Fruit fly (Drosophila melanogaster) whole organism, embryonic: Measurements from ENCODE around the gene CG32298.

Experiments used
- Abd-B ChIP-seq: fragments of 200-800 bp; sonication (Bioruptor generic); optimal IDR thresholded peaks from 2 replicates; lab custom pipeline; 2018; ENCODE audit warnings: missing biosample characterization, mild to moderate bottlenecking, missing genetic modification characterization, moderate library complexity
- Asciz ChIP-seq: fragments of 200-800 bp; sonication (Bioruptor generic); optimal IDR thresholded peaks from 2 replicates; lab custom pipeline; 2017; ENCODE audit warnings: missing biosample characterization, mild to moderate bottlenecking, missing genetic modification characterization, missing genetic modification reagents
- Atf-2 ChIP-seq: fragments of 200-800 bp; sonication (Bioruptor generic); optimal IDR thresholded peaks from 2 replicates; lab custom pipeline; 2016; ENCODE audit warnings: missing biosample characterization, missing genetic modification characterization
- Atf6 ChIP-seq: fragments of 200-800 bp; sonication (Bioruptor generic); IDR thresholded peaks from 2 replicates; pipeline ENCODE4 v1.3.6; 2022; ENCODE audit warnings: missing biosample characterization, missing genetic modification characterization
- Awh ChIP-seq: fragments of 200-800 bp; sonication (Bioruptor generic); IDR thresholded peaks from 2 replicates; pipeline ENCODE4, ENCODE4 v1.3.6; 2022; ENCODE audit warnings: missing biosample characterization, missing genetic modification characterization
- CG10147 ChIP-seq: fragments of 200-800 bp; sonication (Bioruptor generic); optimal IDR thresholded peaks from 2 replicates; lab custom pipeline; 2019; ENCODE audit warnings: missing biosample characterization, mild to moderate bottlenecking, missing genetic modification characterization, moderate library complexity
- CG10274 ChIP-seq: fragments of 200-800 bp; sonication (Bioruptor generic); optimal IDR thresholded peaks from 3 replicates; lab custom pipeline; 2017; ENCODE audit warnings: missing biosample characterization, mild to moderate bottlenecking, missing genetic modification characterization
- CG14014 ChIP-seq: fragments of 200-800 bp; sonication (Bioruptor generic); IDR thresholded peaks from 2 replicates; pipeline ENCODE4 v1.3.6; 2022; ENCODE audit warnings: missing biosample characterization, missing genetic modification characterization
- CG14710 ChIP-seq: fragments of 200-800 bp; sonication (Bioruptor generic); optimal IDR thresholded peaks from 3 replicates; lab custom pipeline; 2019; ENCODE audit warnings: missing biosample characterization, mild to moderate bottlenecking, missing genetic modification characterization, moderate library complexity
- CG16815 ChIP-seq: fragments of 200-800 bp; sonication (Bioruptor generic); optimal IDR thresholded peaks from 3 replicates; lab custom pipeline; 2017; ENCODE audit warnings: missing biosample characterization, mild to moderate bottlenecking, missing genetic modification characterization
- CG17186 ChIP-seq: fragments of 200-800 bp; sonication (Bioruptor generic); optimal IDR thresholded peaks from 3 replicates; lab custom pipeline; 2017; ENCODE audit warnings: missing biosample characterization, missing genetic modification reagents, missing genetic modification characterization
- CG2202 ChIP-seq: fragments of 200-800 bp; sonication (Bioruptor generic); optimal IDR thresholded peaks from 2 replicates; lab custom pipeline; 2018; ENCODE audit warnings: missing biosample characterization, mild to moderate bottlenecking, missing genetic modification characterization
- CG4617 ChIP-seq: fragments of 200-800 bp; sonication (Bioruptor generic); optimal IDR thresholded peaks from 3 replicates; lab custom pipeline; 2016; ENCODE audit warnings: missing biosample characterization, missing genetic modification characterization, borderline replicate concordance
- CG4707 ChIP-seq: fragments of 200-800 bp; sonication (Bioruptor generic); optimal IDR thresholded peaks from 2 replicates; lab custom pipeline; 2018; ENCODE audit warnings: missing biosample characterization, mild to moderate bottlenecking, missing genetic modification characterization, moderate library complexity
- CG4730 ChIP-seq: fragments of 200-800 bp; sonication (Bioruptor generic); IDR thresholded peaks from 2 replicates; pipeline ENCODE4 v1.3.6; 2022; ENCODE audit warnings: missing biosample characterization, missing genetic modification characterization
- CG4820 ChIP-seq: fragments of 200-800 bp; sonication (Bioruptor generic); optimal IDR thresholded peaks from 3 replicates; lab custom pipeline; 2016; ENCODE audit warnings: missing biosample characterization, missing genetic modification characterization
- CG7745 ChIP-seq: fragments of 200-800 bp; sonication (Bioruptor generic); optimal IDR thresholded peaks from 2 replicates; lab custom pipeline; 2018; ENCODE audit warnings: missing biosample characterization, mild to moderate bottlenecking, missing genetic modification characterization, moderate library complexity
- CG9215 ChIP-seq: fragments of 200-800 bp; sonication (Bioruptor generic); IDR thresholded peaks from 2 replicates; pipeline ENCODE4 v1.3.6; 2022; ENCODE audit warnings: missing biosample characterization, missing genetic modification characterization
- Gsc ChIP-seq: fragments of 200-800 bp; sonication (Bioruptor generic); IDR thresholded peaks from 2 replicates; pipeline ENCODE4 v1.3.6; 2022; ENCODE audit warnings: missing biosample characterization, missing genetic modification characterization
- Lhr ChIP-seq: fragments of 200-800 bp; sonication (Bioruptor generic); optimal IDR thresholded peaks from 3 replicates; lab custom pipeline; 2017; ENCODE audit warnings: mild to moderate bottlenecking, missing biosample characterization, missing genetic modification reagents, missing genetic modification characterization
- Mrtf ChIP-seq: fragments of 200-800 bp; sonication (Bioruptor generic); IDR thresholded peaks from 3 replicates; pipeline ENCODE4 v1.3.6; 2022; ENCODE audit warnings: missing biosample characterization, missing genetic modification characterization
- Nf-YC ChIP-seq: fragments of 200-800 bp; optimal IDR thresholded peaks from 3 replicates; lab custom pipeline; 2019; ENCODE audit warnings: missing biosample characterization, mild to moderate bottlenecking, missing genetic modification characterization, moderate library complexity
- Six4 ChIP-seq: fragments of 200-800 bp; sonication (Bioruptor generic); optimal IDR thresholded peaks from 2 replicates; lab custom pipeline; 2016; ENCODE audit warnings: missing biosample characterization, missing genetic modification characterization
- Sry-δ ChIP-seq: fragments of 200-800 bp; sonication (Bioruptor generic); optimal IDR thresholded peaks from 2 replicates; lab custom pipeline; 2016; ENCODE audit warnings: missing biosample characterization, missing genetic modification characterization
- ap ChIP-seq: fragments of 200-800 bp; sonication (Bioruptor generic); IDR thresholded peaks from 2 replicates; pipeline ENCODE4 v1.3.6; 2022; ENCODE audit warnings: missing biosample characterization, missing genetic modification characterization
- bsh ChIP-seq, 2 experiments: fragments of 200-800 bp; sonication (Bioruptor generic); optimal IDR thresholded peaks; 2 replicates each; lab custom pipeline; 2017 to 2018; ENCODE audit warnings: mild to moderate bottlenecking in 2 of 2, missing biosample characterization in 2 of 2, missing genetic modification characterization in 2 of 2, moderate library complexity in 1 of 2
- danr ChIP-seq: fragments of 200-800 bp; sonication (Bioruptor generic); IDR thresholded peaks from 2 replicates; pipeline ENCODE4 v1.3.6; 2022; ENCODE audit warnings: missing biosample characterization, missing genetic modification characterization
- esg ChIP-seq: fragments of 200-800 bp; sonication (Bioruptor generic); conservative IDR thresholded peaks from 2 replicates; pipeline ENCODE4 v1.3.6; 2022; ENCODE audit warnings: missing biosample characterization, missing genetic modification characterization
- ewg ChIP-seq: fragments of 200-800 bp; sonication (Bioruptor generic); optimal IDR thresholded peaks from 3 replicates; lab custom pipeline; 2017; ENCODE audit warnings: mild to moderate bottlenecking, missing biosample characterization, missing genetic modification reagents, missing genetic modification characterization
- ken ChIP-seq: fragments of 200-800 bp; sonication (Bioruptor generic); IDR thresholded peaks from 3 replicates; pipeline ENCODE4 v1.3.6; 2022; ENCODE audit warnings: missing biosample characterization, missing genetic modification characterization
- lola ChIP-seq, 3 experiments: fragments of >200 bp in 2 of 3; fragments of 200-800 bp in 1 of 3; sonication (Bioruptor generic) in 1 of 3; optimal IDR thresholded peaks; 2 replicates each; lab custom pipeline; 2017 to 2019; ENCODE audit warnings: missing biosample characterization in 3 of 3, missing genetic modification characterization in 3 of 3, mild to moderate bottlenecking in 1 of 3, moderate library complexity in 1 of 3
- pnt ChIP-seq: fragments of 200-800 bp; sonication (Bioruptor generic); optimal IDR thresholded peaks from 3 replicates; lab custom pipeline; 2016; ENCODE audit warnings: missing biosample characterization, missing genetic modification characterization
- row ChIP-seq: fragments of 200-800 bp; sonication (Bioruptor generic); IDR thresholded peaks from 3 replicates; pipeline ENCODE4 v1.3.6; 2022; ENCODE audit warnings: missing biosample characterization, missing genetic modification characterization
- shn ChIP-seq: fragments of 200-800 bp; sonication (Bioruptor generic); optimal IDR thresholded peaks from 3 replicates; lab custom pipeline; 2016; ENCODE audit warnings: missing biosample characterization, missing genetic modification characterization
- slp2 ChIP-seq: fragments of 200-800 bp; sonication (Bioruptor generic); optimal IDR thresholded peaks from 2 replicates; lab custom pipeline; 2016; ENCODE audit warnings: missing biosample characterization, missing genetic modification characterization
- stwl ChIP-seq: fragments of 200-800 bp; sonication (Bioruptor generic); optimal IDR thresholded peaks from 3 replicates; lab custom pipeline; 2018; ENCODE audit warnings: missing biosample characterization, mild to moderate bottlenecking, missing genetic modification characterization, moderate library complexity
- zfh2 ChIP-seq: fragments of 200-800 bp; sonication (Bioruptor generic); optimal IDR thresholded peaks from 2 replicates; lab custom pipeline; 2016; ENCODE audit warnings: missing biosample characterization, missing genetic modification characterization

The CG32298 gene

DNA sequence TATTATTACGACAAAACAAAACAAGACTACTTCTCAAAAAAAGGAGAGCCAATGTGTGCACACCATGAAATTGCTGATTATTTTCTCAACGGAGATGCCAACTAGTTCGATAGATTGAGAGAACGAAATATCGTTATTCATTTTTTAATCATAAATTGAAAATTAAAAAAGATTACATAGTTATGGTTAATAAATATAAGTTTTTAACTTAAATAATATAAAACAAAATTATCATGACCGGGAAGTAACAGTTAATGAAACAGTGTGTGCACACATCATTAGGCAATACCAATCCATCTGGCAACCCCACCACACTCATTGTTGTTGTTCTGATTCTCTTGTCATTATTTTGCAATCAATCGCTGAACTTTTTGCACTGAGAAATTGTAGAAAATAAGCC lies 18.9 kb downstream of the CG32298 start, which contains the start of the genes CG1317 and CG8993 (continued):
- TF ChIP-seq Awh (GFP tag; lab: Robert Waterston, UW) (no peak), CG4617 (GFP tag; lab: Kevin White, UChicago) (peak; percentile 81), CG14710 (peak; percentile 100), Sry-δ (GFP tag; lab: Kevin White, UChicago) (peak; percentile 25), CG14014 (GFP tag; lab: Robert Waterston, UW) (peak; percentile 41; the same call in 1 of the 2 replicates), Asciz (peak; percentile 23), CG4730 (GFP tag; lab: Robert Waterston, UW) (0 out of 2 replicates have a peak, but pooled peaks have one; percentile 8), lola (GFP tag; optimal IDR thresholded peaks at IDR 0.05; lab: Kevin White, UChicago) (peak in 1 of 3 experiments; percentile 50), Mrtf (GFP tag; lab: Robert Waterston, UW) (no peak), ap (GFP tag; lab: Robert Waterston, UW) (0 out of 2 replicates have a peak, but pooled peaks have one; percentile 23), CG4707 (GFP tag; lab: Kevin White, UChicago) (no peak), CG16815 (GFP tag; lab: Kevin White, UChicago) (no peak), CG4820 (GFP tag; lab: Kevin White, UChicago) (peak; percentile 57), slp2 (GFP tag; lab: Kevin White, UChicago) (no peak), Gsc (GFP tag; lab: Robert Waterston, UW) (no peak), CG2202 (tag; lab: Kevin White, UChicago) (no peak), zfh2 (GFP tag; lab: Kevin White, UChicago) (no peak), shn (GFP tag; lab: Kevin White, UChicago) (no peak), CG10147 (GFP tag; lab: Kevin White, UChicago) (peak; percentile 61), row (GFP tag; lab: Robert Waterston, UW) (peak; percentile 94), ewg (GFP tag; lab: Kevin White, UChicago) (no peak), Atf-2 (GFP tag; lab: Kevin White, UChicago) (no peak), Atf6 (0 out of 2 replicates have a peak, but pooled peaks have one; percentile 37), CG7745 (no peak), CG17186 (GFP tag; lab: Kevin White, UChicago) (peak; percentile 25), ken (GFP tag; lab: Robert Waterston, UW) (peak; percentile 35; the same call in 1 of the 3 replicates), Nf-YC (peak; percentile 54), CG10274 (no peak), CG9215 (peak; percentile 51; the same call in 1 of the 2 replicates), stwl (peak; percentile 96), esg (GFP tag; lab: Robert Waterston, UW) (peak; percentile 62), Lhr (GFP tag; lab: Kevin White, UChicago) (peak; percentile 69), bsh (GFP tag; optimal IDR thresholded peaks at IDR 0.05; lab: Kevin White, UChicago) (peak in 1 of 2 experiments; percentile 59), danr (GFP tag; lab: Robert Waterston, UW) (no peak), Abd-B (GFP tag; lab: Kevin White, UChicago) (peak; percentile 64), Six4 (GFP tag; lab: Kevin White, UChicago) (peak; percentile 42)

DNA sequence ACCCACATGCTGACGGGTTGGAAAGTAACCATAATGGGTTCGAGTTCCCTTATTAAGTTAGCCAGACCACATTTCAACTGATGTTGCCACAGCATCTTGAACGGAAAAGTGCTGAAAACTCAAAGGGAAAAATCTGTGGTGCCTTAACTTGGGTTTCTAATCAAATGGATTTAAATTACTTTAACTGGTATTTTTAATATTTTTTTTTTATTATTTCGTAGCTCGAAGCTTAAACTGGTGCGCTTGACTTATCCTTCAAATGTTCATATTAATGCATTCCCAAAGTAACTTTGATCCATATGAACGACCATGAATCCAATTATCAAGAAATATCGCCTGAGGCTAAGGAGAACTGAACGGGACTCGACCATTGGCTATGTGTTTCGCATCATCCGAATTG lies 30.5 kb downstream of the CG32298 start, which contains the start of gene CG13801:
CG13801 (plus strand) TSS at position 301 of the 400 bp plus-strand sequence.
- TF ChIP-seq pnt (GFP tag; lab: Kevin White, UChicago) = no peak
- TF ChIP-seq, all 482 proteins: peak for 0
